Worm (Caenorhabditis elegans) whole organism, L4/young adult: ENCODE data around the gene sur-5.

ENCODE experiments used
- W03F9.2 ChIP-seq: fragments of 150-350 bp; optimal IDR thresholded peaks from 2 replicates; lab custom pipeline; 2014; ENCODE audit warnings: missing biosample characterization, missing genetic modification characterization
- dao-5 ChIP-seq: sonication (generic microtip); optimal IDR thresholded peaks from 2 replicates; lab custom pipeline; 2016; ENCODE audit warnings: missing genotype, missing genetic modification characterization, moderate library complexity, missing compliant biosample characterization
- him-1 ChIP-seq: sonication (generic microtip); optimal IDR thresholded peaks from 2 replicates; lab custom pipeline; 2016; ENCODE audit warnings: missing genotype, missing genetic modification reagents, missing genetic modification characterization, missing compliant biosample characterization

DNA sequence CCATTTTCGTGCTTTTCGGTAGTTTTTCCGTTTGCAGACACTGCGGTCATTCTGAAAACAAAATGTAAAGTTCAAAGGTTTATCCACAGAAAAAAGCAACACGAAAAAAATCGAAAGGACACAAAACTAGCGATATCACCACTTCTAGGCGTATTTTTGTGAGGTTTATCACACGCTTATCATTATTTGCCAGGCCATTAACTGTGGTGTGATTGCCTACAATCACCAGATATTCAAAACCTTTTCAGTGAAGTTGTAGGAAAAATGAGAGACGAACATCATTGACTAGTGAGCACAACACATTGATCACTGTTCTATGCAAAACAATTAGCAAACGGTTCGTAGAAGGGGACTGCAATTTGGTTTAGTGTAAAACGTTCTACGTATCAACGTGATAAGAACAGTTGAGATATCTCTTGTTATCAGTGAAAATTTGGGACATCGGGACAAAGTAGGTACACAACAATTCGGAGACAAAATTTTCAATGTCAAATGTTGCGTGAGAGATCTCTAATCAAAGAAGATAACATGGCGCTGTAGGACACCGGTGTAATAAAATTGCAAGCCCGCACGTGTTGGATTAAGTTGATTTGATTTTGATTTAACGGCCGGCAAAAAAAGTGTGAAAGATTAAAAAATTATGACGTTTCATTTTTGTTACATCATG is at the start of gene sur-5:
- TF ChIP-seq him-1 (tag; lab: Kevin White, UChicago) (no peak), W03F9.2 (tag; lab: Kevin White, UChicago) (no peak), dao-5 (no peak)
